Fruit fly (Drosophila melanogaster): ENCODE measurements around the gene CG2003.
A peak's percentile ranks its signal among the peaks of the same experiment; 100 is the strongest.

The CG2003 gene

DNA sequence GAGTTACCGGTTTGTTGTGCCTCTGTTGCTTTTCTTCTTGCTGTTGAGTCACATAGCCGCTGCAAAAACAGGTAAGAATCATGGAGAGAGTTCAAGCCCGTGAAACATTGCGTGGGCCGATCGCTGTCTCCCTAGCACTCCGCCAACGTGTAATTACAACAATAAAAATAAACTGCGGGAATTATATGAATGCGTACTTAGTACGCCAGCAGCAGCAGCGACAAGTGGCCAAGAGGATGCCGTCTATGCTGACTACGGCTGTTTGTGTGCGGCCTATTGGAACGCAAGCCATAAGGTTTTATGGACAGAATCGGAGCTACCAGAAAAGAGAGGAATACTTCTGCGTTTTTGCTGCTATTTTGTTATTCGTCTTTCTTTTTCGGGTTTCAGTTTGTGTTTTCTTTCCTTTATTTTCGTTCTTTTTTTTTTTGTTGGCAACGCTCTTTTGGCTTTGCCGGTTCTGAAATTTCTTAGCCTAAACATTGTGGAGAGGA, 41.9 kb upstream of the CG2003 start:
- no peak for TF ChIP-seq rgr (GFP tag; optimal IDR thresholded peaks at IDR 0.05)
- TF ChIP-seq foxo (GFP tag; optimal IDR thresholded peaks at IDR 0.05): no peak
- TF ChIP-seq Rel (GFP tag; optimal IDR thresholded peaks at IDR 0.05): peak; percentile 1
- TF ChIP-seq Rel (tag; optimal IDR thresholded peaks at IDR 0.05): no peak
- peak; percentile 67 for TF ChIP-seq psq (GFP tag; optimal IDR thresholded peaks at IDR 0.05)

DNA sequence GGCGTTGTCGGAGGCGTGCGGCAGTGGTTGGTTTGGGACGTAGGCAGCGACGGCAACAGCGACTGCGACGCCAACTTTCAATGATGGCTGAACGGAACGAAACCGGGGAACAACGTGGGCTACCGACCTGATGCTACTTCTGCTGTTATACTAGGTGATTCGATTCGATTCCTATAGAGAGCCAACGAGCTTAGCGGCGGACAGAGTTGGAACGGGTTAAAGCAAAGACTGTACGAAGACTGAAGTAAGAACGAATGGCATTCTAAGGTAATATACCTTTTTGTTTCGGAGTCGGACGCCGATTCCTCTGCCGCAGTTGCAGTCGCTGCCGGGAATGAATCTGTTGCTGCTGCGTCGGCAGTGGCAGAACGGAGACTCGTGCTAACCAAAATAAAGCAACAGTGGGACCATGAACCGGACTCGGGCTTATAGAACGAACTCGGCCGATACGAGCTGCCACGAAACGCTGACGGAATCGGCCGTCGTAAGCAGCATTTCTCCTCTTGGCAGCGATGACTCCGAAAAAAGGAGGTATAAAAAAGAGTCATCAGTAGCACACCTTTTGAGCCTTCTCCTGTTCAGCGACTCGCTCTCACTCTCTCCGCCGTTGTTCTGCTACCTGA, 40.7 kb upstream of the CG2003 start:
- TF ChIP-seq Rel (GFP tag; optimal IDR thresholded peaks at IDR 0.05) (peak; percentile 70), Rel (tag; optimal IDR thresholded peaks at IDR 0.05) (no peak), dl (GFP tag; optimal IDR thresholded peaks at IDR 0.05; ENCODE audit: insufficient read depth in 1 of 2, partially characterized antibody in 2 of 2) (peak in 1 of 2 experiments; percentile 8), pan (optimal IDR thresholded peaks at IDR 0.05) (no peak), CrebA (GFP tag; optimal IDR thresholded peaks at IDR 0.05; ENCODE audit: borderline replicate concordance) (peak; percentile 54), brk (GFP tag; optimal IDR thresholded peaks at IDR 0.05) (peak; percentile 26), h (GFP tag; optimal IDR thresholded peaks at IDR 0.05) (no peak), CG32264 (GFP tag; optimal IDR thresholded peaks at IDR 0.05) (no peak)

DNA sequence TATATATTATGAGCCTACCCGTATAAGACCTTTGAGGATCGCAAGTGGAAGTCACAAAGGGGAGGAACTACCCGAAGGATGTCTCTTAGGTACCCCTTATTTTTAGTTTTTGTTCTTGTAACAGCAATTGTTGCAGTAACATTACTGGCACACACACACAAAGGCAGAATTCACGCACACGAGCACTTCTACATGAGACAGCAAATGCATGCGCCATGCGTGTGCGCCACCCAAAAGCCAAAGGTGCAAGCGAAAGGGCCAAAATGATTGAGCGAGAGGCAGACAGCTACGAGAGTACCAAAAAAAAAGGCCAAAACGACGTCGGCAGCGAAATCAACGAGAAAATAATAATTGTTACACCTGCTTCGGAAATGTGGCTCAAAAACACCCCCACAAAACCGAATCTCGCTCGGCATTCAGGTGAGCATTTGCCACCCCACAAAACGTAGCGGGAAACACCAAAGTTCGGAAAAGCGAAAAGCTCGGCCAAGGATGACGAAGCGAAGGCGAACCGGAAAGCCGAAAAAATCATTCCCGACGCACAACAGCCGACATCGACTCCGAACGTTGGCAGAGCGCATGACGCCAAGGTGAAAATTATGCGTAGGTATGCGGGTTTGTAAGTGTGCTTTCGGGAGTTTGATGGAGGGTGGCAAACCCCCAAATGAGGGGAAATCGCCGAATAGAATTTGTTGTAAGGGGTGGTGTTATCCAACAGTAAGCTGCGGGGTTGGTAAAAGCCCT, 39.9 kb upstream of the CG2003 start:
- no peak for TF ChIP-seq rgr (GFP tag; optimal IDR thresholded peaks at IDR 0.05)
- peak; percentile 93 for TF ChIP-seq fru (GFP tag; optimal IDR thresholded peaks at IDR 0.05)

DNA sequence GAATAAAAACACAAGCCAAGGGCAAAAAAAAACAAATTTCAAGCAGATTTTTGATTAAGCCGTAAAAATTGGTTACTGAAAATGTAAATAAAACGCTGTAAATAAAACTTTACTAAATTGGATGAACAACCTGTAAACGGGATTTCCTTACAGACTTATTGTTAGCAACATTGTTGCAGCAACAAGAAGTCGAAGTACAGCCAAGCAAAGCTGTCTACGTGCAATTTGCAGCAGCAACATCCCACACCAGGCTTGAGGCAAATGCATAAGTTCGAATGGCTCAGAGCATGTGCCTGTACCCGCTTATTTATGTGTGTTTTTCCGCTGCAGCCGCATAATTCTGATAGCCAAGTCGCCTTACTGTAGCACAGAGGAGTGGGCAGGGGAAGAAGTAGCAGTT, 38.3 kb upstream of the CG2003 start:
- TF ChIP-seq sv (GFP tag; optimal IDR thresholded peaks at IDR 0.05) (no peak), brk (GFP tag; optimal IDR thresholded peaks at IDR 0.05) (no peak), Hr78 (GFP tag; optimal IDR thresholded peaks at IDR 0.05) (no peak), lola (GFP tag; optimal IDR thresholded peaks at IDR 0.05) (no peak), woc (GFP tag; optimal IDR thresholded peaks at IDR 0.05) (no peak), HLH106 (tag; optimal IDR thresholded peaks at IDR 0.05) (no peak), CG9705 (GFP tag; optimal IDR thresholded peaks at IDR 0.05) (no peak), Hnf4 (GFP tag; optimal IDR thresholded peaks at IDR 0.05) (no peak), OdsH (GFP tag; optimal IDR thresholded peaks at IDR 0.05) (no peak), Sp1 (GFP tag; optimal IDR thresholded peaks at IDR 0.05) (no peak), usp (GFP tag; optimal IDR thresholded peaks at IDR 0.05) (no peak), tai (GFP tag; optimal IDR thresholded peaks at IDR 0.05) (no peak), CrebA (GFP tag; optimal IDR thresholded peaks at IDR 0.05; ENCODE audit: borderline replicate concordance) (no peak), dsf (GFP tag; optimal IDR thresholded peaks at IDR 0.05; ENCODE audit: borderline replicate concordance) (no peak), dl (GFP tag; optimal IDR thresholded peaks at IDR 0.05; ENCODE audit: insufficient read depth in 1 of 2, partially characterized antibody in 2 of 2) (no peak), Dfd (GFP tag; optimal IDR thresholded peaks at IDR 0.05) (no peak), Jra (GFP tag; optimal IDR thresholded peaks at IDR 0.05) (no peak), sage (GFP tag; optimal IDR thresholded peaks at IDR 0.05) (no peak), Rel (GFP tag; optimal IDR thresholded peaks at IDR 0.05) (no peak), Rel (tag; optimal IDR thresholded peaks at IDR 0.05) (no peak)

DNA sequence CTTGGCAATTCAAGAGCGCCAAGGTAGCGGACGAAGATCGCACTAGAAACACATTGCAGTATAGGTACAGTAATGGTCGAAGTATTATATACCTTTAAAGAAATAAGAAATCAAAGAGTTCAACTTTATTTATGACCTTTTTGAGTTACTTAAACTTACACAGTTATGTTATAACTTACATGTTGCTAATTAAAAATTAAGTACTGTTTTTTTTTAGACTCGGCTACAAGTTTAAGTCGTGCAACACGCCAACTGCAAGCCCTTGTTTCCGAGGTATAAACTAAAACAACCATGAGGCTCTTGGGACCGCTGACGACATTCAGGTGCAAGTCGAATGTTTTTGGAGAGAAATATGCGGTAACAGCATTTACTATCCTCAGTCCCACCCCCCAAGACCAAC, 37.8 kb upstream of the CG2003 start:
- TF ChIP-seq GATAd (GFP tag; optimal IDR thresholded peaks at IDR 0.05) (no peak), Jra (GFP tag; optimal IDR thresholded peaks at IDR 0.05) (no peak), tai (GFP tag; optimal IDR thresholded peaks at IDR 0.05) (no peak), dmrt93B (GFP tag; optimal IDR thresholded peaks at IDR 0.05) (no peak), Abd-B (GFP tag; optimal IDR thresholded peaks at IDR 0.05) (no peak), usp (GFP tag; optimal IDR thresholded peaks at IDR 0.05) (no peak), Dfd (GFP tag; optimal IDR thresholded peaks at IDR 0.05) (no peak), h (GFP tag; optimal IDR thresholded peaks at IDR 0.05) (no peak), lola (GFP tag; optimal IDR thresholded peaks at IDR 0.05) (no peak), N (GFP tag; optimal IDR thresholded peaks at IDR 0.05) (no peak), psq (GFP tag; optimal IDR thresholded peaks at IDR 0.05) (no peak), CG32264 (GFP tag; optimal IDR thresholded peaks at IDR 0.05) (no peak), fru (GFP tag; optimal IDR thresholded peaks at IDR 0.05) (no peak)

Data from whole organism, wandering third instar larva.